Fruit fly (Drosophila melanogaster) whole organism, adult: ENCODE results near the gene Ets98B.

Source experiments
- CG11617 ChIP-seq: fragments of 200-800 bp; sonication (Bioruptor generic); optimal IDR thresholded peaks from 2 replicates; lab custom pipeline; 2017; ENCODE audit warnings: mild to moderate bottlenecking, missing biosample characterization, missing genetic modification reagents, missing genetic modification characterization
- CG12768 ChIP-seq: fragments of 200-800 bp; sonication (Bioruptor generic); optimal IDR thresholded peaks from 2 replicates; lab custom pipeline; 2017; ENCODE audit warnings: missing biosample characterization, missing genetic modification characterization, mild to moderate bottlenecking, moderate library complexity, missing genetic modification reagents
- CG14711 ChIP-seq: fragments of 200-800 bp; sonication (Bioruptor generic); optimal IDR thresholded peaks from 2 replicates; lab custom pipeline; 2018; ENCODE audit warnings: missing biosample characterization, mild to moderate bottlenecking, missing genetic modification characterization, moderate library complexity
- CG1620 ChIP-seq: fragments of 200-800 bp; sonication (Bioruptor generic); optimal IDR thresholded peaks from 2 replicates; lab custom pipeline; 2016; ENCODE audit warnings: missing biosample characterization, missing genetic modification characterization
- CG33017 ChIP-seq: fragments of 200-800 bp; sonication (Bioruptor generic); optimal IDR thresholded peaks from 2 replicates; lab custom pipeline; 2018; ENCODE audit warnings: missing biosample characterization, mild to moderate bottlenecking, missing genetic modification characterization, moderate library complexity
- CG5204 ChIP-seq: fragments of 200-800 bp; sonication (Bioruptor generic); optimal IDR thresholded peaks from 2 replicates; lab custom pipeline; 2016; ENCODE audit warnings: missing biosample characterization, missing genetic modification characterization
- CG7045 ChIP-seq: fragments of 200-800 bp; sonication (Bioruptor generic); optimal IDR thresholded peaks from 2 replicates; lab custom pipeline; 2017; ENCODE audit warnings: missing biosample characterization, mild to moderate bottlenecking, missing genetic modification characterization
- CG7101 ChIP-seq: fragments of 200-800 bp; sonication (Bioruptor generic); optimal IDR thresholded peaks from 2 replicates; lab custom pipeline; 2018; ENCODE audit warnings: missing biosample characterization, mild to moderate bottlenecking, missing genetic modification characterization, moderate library complexity
- Clk ChIP-seq: fragments of 200-800 bp; sonication (Bioruptor generic); optimal IDR thresholded peaks from 2 replicates; lab custom pipeline; 2017; ENCODE audit warnings: missing biosample characterization, missing genetic modification characterization
- Crg-1 ChIP-seq: fragments of 200-800 bp; sonication (Bioruptor generic); optimal IDR thresholded peaks from 2 replicates; lab custom pipeline; 2016; ENCODE audit warnings: missing biosample characterization, missing genetic modification characterization
- Hr96 ChIP-seq: fragments of 200-800 bp; sonication (Bioruptor generic); optimal IDR thresholded peaks from 2 replicates; lab custom pipeline; 2016; ENCODE audit warnings: missing biosample characterization, missing genetic modification characterization
- Mnt ChIP-seq: fragments of 200-800 bp; sonication (Bioruptor generic); optimal IDR thresholded peaks from 2 replicates; lab custom pipeline; 2016; ENCODE audit warnings: missing biosample characterization, mild to moderate bottlenecking, missing genetic modification characterization
- bab1 ChIP-seq: fragments of 200-800 bp; sonication (Bioruptor generic); optimal IDR thresholded peaks from 3 replicates; lab custom pipeline; 2019; ENCODE audit warnings: missing biosample characterization, mild to moderate bottlenecking, missing genetic modification characterization, moderate library complexity
- cic ChIP-seq: fragments of 200-800 bp; sonication (Bioruptor generic); optimal IDR thresholded peaks from 2 replicates; lab custom pipeline; 2017; ENCODE audit warnings: missing biosample characterization, mild to moderate bottlenecking, missing genetic modification characterization, moderate library complexity
- cnc ChIP-seq, 2 experiments: fragments of >200 bp; optimal IDR thresholded peaks; 2 replicates each; lab custom pipeline; 2017
- kay ChIP-seq: fragments of 200-800 bp; sonication (Bioruptor generic); peaks from one replicate; lab custom pipeline; 2016; ENCODE audit warnings: missing biosample characterization, missing genetic modification characterization, borderline replicate concordance
- ovo ChIP-seq: fragments of 200-800 bp; sonication (Bioruptor generic); optimal IDR thresholded peaks from 2 replicates; lab custom pipeline; 2016; ENCODE audit warnings: missing biosample characterization, missing genetic modification characterization
- pad ChIP-seq: fragments of 200-800 bp; sonication (Bioruptor generic); optimal IDR thresholded peaks from 3 replicates; lab custom pipeline; 2017; ENCODE audit warnings: missing biosample characterization, missing genetic modification characterization, mild to moderate bottlenecking, moderate library complexity, missing genetic modification reagents
- tj ChIP-seq: fragments of 200-800 bp; sonication (Bioruptor generic); optimal IDR thresholded peaks from 3 replicates; lab custom pipeline; 2017; ENCODE audit warnings: missing biosample characterization, mild to moderate bottlenecking, missing genetic modification characterization, moderate library complexity
- toe ChIP-seq: fragments of 200-800 bp; sonication (Bioruptor generic); optimal IDR thresholded peaks from 2 replicates; lab custom pipeline; 2016; ENCODE audit warnings: missing biosample characterization, missing genetic modification characterization

The Ets98B gene

dm6 chr3R:27738287-27738686 lies 1.9 kb downstream of the Ets98B start:
- no peak for TF ChIP-seq Hr96 (GFP tag; lab: Kevin White, UChicago)
- no peak for TF ChIP-seq cic
- TF ChIP-seq kay (GFP tag; lab: Kevin White, UChicago) = no peak
- TF ChIP-seq ovo (GFP tag; lab: Kevin White, UChicago) = no peak
- no peak for TF ChIP-seq bab1 (GFP tag; lab: Kevin White, UChicago)

- TF ChIP-seq ovo (GFP tag; lab: Kevin White, UChicago) = no peak
- TF ChIP-seq Crg-1 (GFP tag; lab: Kevin White, UChicago) = no peak
- TF ChIP-seq CG14711 (tag; lab: Kevin White, UChicago) = no peak
- TF ChIP-seq Mnt (GFP tag; lab: Kevin White, UChicago) = no peak
- TF ChIP-seq bab1 (GFP tag; lab: Kevin White, UChicago) = no peak
- no peak for TF ChIP-seq pad (GFP tag; lab: Kevin White, UChicago)
- TF ChIP-seq CG1620 (GFP tag; lab: Kevin White, UChicago) = no peak
- TF ChIP-seq cnc (optimal IDR thresholded peaks at IDR 0.05; lab: Kevin White, UChicago) = no peak
- no peak for TF ChIP-seq CG7101 (tag; lab: Kevin White, UChicago)
- no peak for TF ChIP-seq CG7045 (GFP tag; lab: Kevin White, UChicago)
- no peak for TF ChIP-seq toe (GFP tag; lab: Kevin White, UChicago)
- no peak for TF ChIP-seq tj (GFP tag; lab: Kevin White, UChicago)
- TF ChIP-seq CG33017 (tag; lab: Kevin White, UChicago) = no peak
- no peak for TF ChIP-seq cic
- TF ChIP-seq kay (GFP tag; lab: Kevin White, UChicago) = no peak
- TF ChIP-seq CG11617 (GFP tag; lab: Kevin White, UChicago) = no peak
- TF ChIP-seq CG12768 = no peak
- TF ChIP-seq Hr96 (GFP tag; lab: Kevin White, UChicago) = no peak
- no peak for TF ChIP-seq Clk (GFP tag; lab: Kevin White, UChicago)
- no peak for TF ChIP-seq CG5204 (GFP tag; lab: Kevin White, UChicago)
These were observed 3.7 kb downstream of the Ets98B start for dm6 chr3R:27739999-27740398.

- TF ChIP-seq CG7045 (GFP tag; lab: Kevin White, UChicago) (no peak), kay (GFP tag; lab: Kevin White, UChicago) (no peak), CG11617 (GFP tag; lab: Kevin White, UChicago) (no peak), pad (GFP tag; lab: Kevin White, UChicago) (no peak), CG14711 (tag; lab: Kevin White, UChicago) (no peak)
These were observed 4.4 kb downstream of the Ets98B start for dm6 chr3R:27740692-27741091.
